Fruit fly (Drosophila melanogaster) whole organism, wandering third instar larva: Measurements from ENCODE around the gene CG6656.

Experiments used
- CG32264 ChIP-seq: fragments of 200-800 bp; sonication (Bioruptor generic); optimal IDR thresholded peaks from 2 replicates; lab custom pipeline; 2016; ENCODE audit warnings: missing biosample characterization, missing genetic modification characterization
- CG9705 ChIP-seq: fragments of 200-800 bp; sonication (Bioruptor generic); optimal IDR thresholded peaks from 2 replicates; lab custom pipeline; 2018; ENCODE audit warnings: missing biosample characterization, mild to moderate bottlenecking, missing genetic modification characterization
- CrebA ChIP-seq: fragments of 200-800 bp; sonication (Bioruptor generic); optimal IDR thresholded peaks from 2 replicates; lab custom pipeline; 2016; ENCODE audit warnings: missing biosample characterization, mild to moderate bottlenecking, missing genetic modification characterization, borderline replicate concordance
- Dfd ChIP-seq: fragments of >200 bp; optimal IDR thresholded peaks from 2 replicates; lab custom pipeline; 2017; ENCODE audit warnings: missing biosample characterization, missing genetic modification characterization
- Dif ChIP-seq: fragments of 200-275, 200-300 bp; sonication (Bioruptor generic); optimal IDR thresholded peaks from 2 replicates; lab custom pipeline; 2018; ENCODE audit warnings: missing biosample characterization, missing genetic modification characterization; ENCODE audit not compliant: partially characterized antibody
- GATAd ChIP-seq: sonication (Bioruptor generic); optimal IDR thresholded peaks from 2 replicates; lab custom pipeline; 2016; ENCODE audit warnings: missing biosample characterization, missing genetic modification characterization
- HLH106 ChIP-seq: fragments of 200-800 bp; optimal IDR thresholded peaks from 3 replicates; lab custom pipeline; 2019; ENCODE audit warnings: missing biosample characterization, mild to moderate bottlenecking, missing genetic modification characterization, moderate library complexity
- Hnf4 ChIP-seq: fragments of 200-800 bp; sonication (Bioruptor generic); optimal IDR thresholded peaks from 2 replicates; lab custom pipeline; 2016; ENCODE audit warnings: missing biosample characterization, mild to moderate bottlenecking, missing genetic modification characterization
- Hr78 ChIP-seq: fragments of >200 bp; optimal IDR thresholded peaks from 2 replicates; lab custom pipeline; 2017; ENCODE audit warnings: missing biosample characterization, missing genetic modification characterization
- Hr83 ChIP-seq: fragments of 200-300 bp; sonication (Bioruptor generic); optimal IDR thresholded peaks from 2 replicates; lab custom pipeline; 2016; ENCODE audit warnings: missing biosample characterization, mild to moderate bottlenecking, missing genetic modification characterization, moderate library complexity; ENCODE audit not compliant: poor library complexity, severe bottlenecking
- Jra ChIP-seq: sonication (Bioruptor generic); optimal IDR thresholded peaks from 2 replicates; lab custom pipeline; 2016; ENCODE audit warnings: missing biosample characterization, missing genetic modification characterization
- Mio ChIP-seq: sonication (Bioruptor generic); optimal IDR thresholded peaks from 2 replicates; lab custom pipeline; 2016; ENCODE audit warnings: missing biosample characterization, missing genetic modification characterization
- Myc ChIP-seq: fragments of >200 bp; optimal IDR thresholded peaks from 2 replicates; lab custom pipeline; 2017
- N ChIP-seq: fragments of >200 bp; optimal IDR thresholded peaks from 2 replicates; lab custom pipeline; 2018; ENCODE audit warnings: missing biosample characterization, missing external identifiers, missing genetic modification characterization
- OdsH ChIP-seq: fragments of 200-800 bp; sonication (Bioruptor generic); optimal IDR thresholded peaks from 2 replicates; lab custom pipeline; 2016; ENCODE audit warnings: missing biosample characterization, mild to moderate bottlenecking, missing genetic modification characterization
- Rel ChIP-seq, 2 experiments: fragments of 200-800 bp; sonication (Bioruptor generic) in 1 of 2; optimal IDR thresholded peaks; 2 replicates in 1 of 2; 3 replicates in 1 of 2; lab custom pipeline; 2016 to 2019; ENCODE audit warnings: mild to moderate bottlenecking in 2 of 2, missing biosample characterization in 2 of 2, missing genetic modification characterization in 2 of 2, moderate library complexity in 1 of 2
- Sp1 ChIP-seq: fragments of 200-800 bp; sonication (Bioruptor generic); optimal IDR thresholded peaks from 3 replicates; lab custom pipeline; 2019; ENCODE audit warnings: missing biosample characterization, mild to moderate bottlenecking, missing genetic modification characterization, moderate library complexity
- Vsx2 ChIP-seq: fragments of 200-300, 225-300 bp; sonication (Bioruptor generic); optimal IDR thresholded peaks from 2 replicates; lab custom pipeline; 2018; ENCODE audit warnings: missing biosample characterization, missing genetic modification characterization; ENCODE audit not compliant: partially characterized antibody
- br ChIP-seq: fragments of 200-800 bp; sonication (Bioruptor generic); optimal IDR thresholded peaks from 2 replicates; lab custom pipeline; 2016; ENCODE audit warnings: missing biosample characterization, missing genetic modification characterization
- brk ChIP-seq: fragments of 200-800 bp; sonication (Bioruptor generic); optimal IDR thresholded peaks from 2 replicates; lab custom pipeline; 2016; ENCODE audit warnings: missing biosample characterization, mild to moderate bottlenecking, missing genetic modification characterization
- dl ChIP-seq, 2 experiments: fragments of 175-275, 200-275 bp in 1 of 2; fragments of 200-275 bp in 1 of 2; sonication (Bioruptor generic); optimal IDR thresholded peaks; lab custom pipeline; 2018; ENCODE audit warnings: mild to moderate bottlenecking in 2 of 2, missing biosample characterization in 2 of 2, missing genetic modification characterization in 2 of 2, moderate library complexity in 2 of 2; ENCODE audit not compliant: partially characterized antibody in 2 of 2, insufficient read depth in 1 of 2
- dmrt93B ChIP-seq: fragments of 200-800 bp; sonication (Bioruptor generic); optimal IDR thresholded peaks from 2 replicates; lab custom pipeline; 2018; ENCODE audit warnings: missing biosample characterization, mild to moderate bottlenecking, missing genetic modification characterization
- dsf ChIP-seq: sonication (Bioruptor generic); optimal IDR thresholded peaks from 2 replicates; lab custom pipeline; 2016; ENCODE audit warnings: missing biosample characterization, missing genetic modification characterization, borderline replicate concordance
- ey ChIP-seq: fragments of 200-800 bp; sonication (Bioruptor generic); optimal IDR thresholded peaks from 2 replicates; lab custom pipeline; 2016; ENCODE audit warnings: missing biosample characterization, missing genetic modification characterization
- foxo ChIP-seq, 2 experiments: fragments of 200-800 bp; sonication (Bioruptor generic); optimal IDR thresholded peaks; 2 replicates in 1 of 2; 3 replicates in 1 of 2; lab custom pipeline; 2016 to 2017; ENCODE audit warnings: missing biosample characterization in 2 of 2, missing genetic modification characterization in 2 of 2
- fru ChIP-seq: fragments of 200-800 bp; sonication (Bioruptor generic); optimal IDR thresholded peaks from 3 replicates; lab custom pipeline; 2016; ENCODE audit warnings: missing biosample characterization, mild to moderate bottlenecking, missing genetic modification characterization
- h ChIP-seq: fragments of 200-800 bp; sonication (Bioruptor generic); optimal IDR thresholded peaks from 3 replicates; lab custom pipeline; 2016; ENCODE audit warnings: missing biosample characterization, mild to moderate bottlenecking, missing genetic modification characterization
- jim ChIP-seq: fragments of 175-275, 200-325 bp; sonication (Bioruptor generic); optimal IDR thresholded peaks from 2 replicates; lab custom pipeline; 2016; ENCODE audit warnings: missing biosample characterization, mild to moderate bottlenecking, missing genetic modification characterization
- lola ChIP-seq: fragments of >200 bp; optimal IDR thresholded peaks from 2 replicates; lab custom pipeline; 2017; ENCODE audit warnings: missing biosample characterization, missing genetic modification characterization
- pan ChIP-seq: fragments of >200 bp; optimal IDR thresholded peaks from 2 replicates; lab custom pipeline; 2017
- psq ChIP-seq: fragments of 200-800 bp; sonication (Bioruptor generic); optimal IDR thresholded peaks from 3 replicates; lab custom pipeline; 2017; ENCODE audit warnings: missing biosample characterization, mild to moderate bottlenecking, missing genetic modification characterization, moderate library complexity
- rgr ChIP-seq: fragments of 200-800 bp; sonication (Bioruptor generic); optimal IDR thresholded peaks from 3 replicates; lab custom pipeline; 2016; ENCODE audit warnings: missing biosample characterization, mild to moderate bottlenecking, missing genetic modification characterization
- sage ChIP-seq: fragments of 200-800 bp; sonication (Bioruptor generic); optimal IDR thresholded peaks from 2 replicates; lab custom pipeline; 2016; ENCODE audit warnings: missing biosample characterization, mild to moderate bottlenecking, missing genetic modification characterization
- sv ChIP-seq: fragments of 200-800 bp; sonication (Bioruptor generic); optimal IDR thresholded peaks from 3 replicates; lab custom pipeline; 2016; ENCODE audit warnings: missing biosample characterization, missing genetic modification characterization
- usp ChIP-seq: fragments of >200 bp; optimal IDR thresholded peaks from 2 replicates; lab custom pipeline; 2017; ENCODE audit warnings: missing biosample characterization, missing genetic modification characterization
- woc ChIP-seq: sonication (Bioruptor generic); optimal IDR thresholded peaks from 2 replicates; lab custom pipeline; 2016; ENCODE audit warnings: missing biosample characterization, mild to moderate bottlenecking, missing genetic modification characterization

CG6656 gene

DNA sequence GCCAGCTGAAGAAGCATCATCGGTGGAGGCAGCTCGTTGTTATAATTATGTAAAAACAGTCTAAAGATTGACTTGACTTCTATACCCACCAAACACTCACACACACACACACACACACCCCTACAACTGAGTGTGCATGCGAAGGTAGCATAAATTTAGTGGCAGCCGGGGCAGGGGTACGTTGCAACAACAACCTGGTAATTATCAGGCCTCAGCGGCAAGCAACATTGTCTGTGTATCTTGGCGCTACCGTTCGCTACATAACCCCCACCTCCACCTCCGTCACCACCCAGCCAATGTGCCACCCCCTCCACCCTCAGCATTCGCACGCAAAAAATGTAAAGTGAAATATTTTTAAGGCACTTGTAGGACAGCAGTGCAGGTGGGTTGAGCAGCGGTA, 41.9 kb downstream of the CG6656 start:
- peak; percentile 5 for TF ChIP-seq Dfd (GFP tag; lab: Kevin White, UChicago)
- no peak for TF ChIP-seq lola (GFP tag; lab: Kevin White, UChicago)

DNA sequence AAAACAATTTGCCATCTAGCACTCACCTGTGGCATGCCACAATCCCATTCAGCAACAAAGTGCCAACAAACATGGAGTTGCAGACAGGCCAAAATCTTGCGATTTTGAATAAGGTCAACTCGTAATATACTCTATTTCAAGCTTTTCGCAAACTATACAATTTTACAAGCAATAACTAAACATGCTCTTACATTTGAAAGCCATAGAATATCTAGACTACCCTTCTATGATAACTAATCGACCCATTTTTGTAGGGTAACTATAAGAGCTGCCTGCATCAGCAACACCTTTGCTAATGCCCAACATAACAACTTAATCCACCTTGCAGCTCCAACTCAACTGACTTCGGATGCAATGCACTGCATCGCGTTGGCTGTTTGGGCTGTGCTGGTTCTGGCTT, 45.4 kb downstream of the CG6656 start:
- TF ChIP-seq Myc, result no peak
- TF ChIP-seq GATAd (GFP tag; lab: Kevin White, UChicago), result no peak
- TF ChIP-seq CrebA (GFP tag; lab: Kevin White, UChicago), result no peak
- no peak for TF ChIP-seq br (GFP tag; lab: Kevin White, UChicago)
- no peak for TF ChIP-seq ey (GFP tag; lab: Kevin White, UChicago)
- TF ChIP-seq Hr83 (GFP tag; lab: Kevin White, UChicago), result no peak
- no peak for TF ChIP-seq Vsx2
- TF ChIP-seq sage (GFP tag; lab: Kevin White, UChicago), result no peak
- TF ChIP-seq CG32264 (GFP tag; lab: Kevin White, UChicago), result no peak
- TF ChIP-seq Hr78 (GFP tag; lab: Kevin White, UChicago), result no peak
- no peak for TF ChIP-seq dl (GFP tag; optimal IDR thresholded peaks at IDR 0.05; lab: Kevin White, UChicago; ENCODE audit: insufficient read depth in 1 of 2, partially characterized antibody in 2 of 2)
- TF ChIP-seq woc (GFP tag; lab: Kevin White, UChicago), result no peak
- no peak for TF ChIP-seq psq (GFP tag; lab: Kevin White, UChicago)
- no peak for TF ChIP-seq lola (GFP tag; lab: Kevin White, UChicago)
- no peak for TF ChIP-seq N
- no peak for TF ChIP-seq brk
- no peak for TF ChIP-seq jim (GFP tag; lab: Kevin White, UChicago)
- TF ChIP-seq Dif, result no peak
- no peak for TF ChIP-seq Sp1 (GFP tag; lab: Kevin White, UChicago)

DNA sequence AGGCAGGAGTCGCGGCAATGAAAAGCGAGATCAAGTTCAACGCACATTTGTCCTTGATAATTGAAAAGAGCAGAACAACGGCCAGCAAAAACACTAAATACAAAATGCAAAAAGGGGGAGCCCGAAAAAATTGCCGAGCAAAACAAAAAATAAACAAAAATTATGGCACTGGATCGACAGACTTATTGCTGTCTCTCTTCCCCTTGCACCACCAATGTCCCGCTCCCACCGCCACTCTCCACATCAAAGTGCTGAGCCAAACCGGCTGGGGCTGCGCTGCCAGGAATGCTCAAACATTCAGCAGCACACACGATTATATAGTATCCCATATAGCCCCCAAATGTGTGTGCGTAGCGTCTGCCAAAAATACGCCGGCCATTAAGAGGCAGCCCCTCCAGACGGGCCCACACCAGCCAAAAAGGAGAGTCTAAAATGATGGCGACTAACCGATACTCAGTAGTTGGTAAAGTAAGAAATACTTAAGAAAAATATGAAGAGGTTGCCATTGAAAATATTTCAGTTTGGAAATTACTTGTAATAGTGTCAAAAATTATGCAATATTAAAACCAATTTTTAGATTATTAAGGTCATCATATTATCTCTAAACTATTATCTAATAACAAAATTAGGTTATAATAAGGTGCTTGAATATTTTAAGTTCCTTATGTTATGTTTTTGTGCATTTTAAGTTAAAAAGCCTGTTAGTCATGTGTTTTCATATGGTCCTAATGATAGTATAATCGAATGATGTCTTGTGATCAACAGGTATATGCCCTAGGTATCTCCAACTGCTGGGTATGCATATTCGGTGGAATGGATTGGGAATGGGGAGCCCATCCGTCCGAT, 46.5 kb downstream of the CG6656 start:
- TF ChIP-seq jim (GFP tag; lab: Kevin White, UChicago) (peak; percentile 79), dmrt93B (peak; percentile 62), dsf (no peak), Dfd (GFP tag; lab: Kevin White, UChicago) (peak; percentile 42), HLH106 (tag; lab: Kevin White, UChicago) (peak; percentile 69), ey (GFP tag; lab: Kevin White, UChicago) (peak; percentile 77), Myc (no peak), GATAd (GFP tag; lab: Kevin White, UChicago) (no peak), CG9705 (GFP tag; lab: Kevin White, UChicago) (peak; percentile 46), Jra (peak; percentile 46), sage (GFP tag; lab: Kevin White, UChicago) (no peak), OdsH (GFP tag; lab: Kevin White, UChicago) (peak; percentile 65), br (GFP tag; lab: Kevin White, UChicago) (peak; percentile 77), Hr83 (GFP tag; lab: Kevin White, UChicago) (peak; percentile 12), h (GFP tag; lab: Kevin White, UChicago) (peak; percentile 72), dl (GFP tag; optimal IDR thresholded peaks at IDR 0.05; lab: Kevin White, UChicago; ENCODE audit: insufficient read depth in 1 of 2, partially characterized antibody in 2 of 2) (no peak), Hnf4 (GFP tag; lab: Kevin White, UChicago) (peak; percentile 32), Dif (peak; percentile 19), foxo (GFP tag; optimal IDR thresholded peaks at IDR 0.05; lab: Kevin White, UChicago) (peak in 1 of 2 experiments; percentile 68), woc (GFP tag; lab: Kevin White, UChicago) (peak; percentile 90), lola (GFP tag; lab: Kevin White, UChicago) (no peak), pan (lab: Kevin White, UChicago) (peak; percentile 71), Mio (GFP tag; lab: Kevin White, UChicago) (no peak), Rel (GFP tag; optimal IDR thresholded peaks at IDR 0.05; lab: Kevin White, UChicago) (no peak), Rel (tag; optimal IDR thresholded peaks at IDR 0.05; lab: Kevin White, UChicago) (peak; percentile 96), psq (GFP tag; lab: Kevin White, UChicago) (peak; percentile 71), CG32264 (GFP tag; lab: Kevin White, UChicago) (no peak), Sp1 (GFP tag; lab: Kevin White, UChicago) (peak; percentile 75), sv (no peak), rgr (GFP tag; lab: Kevin White, UChicago) (peak; percentile 61), usp (no peak), Vsx2 (no peak), fru (peak; percentile 82)
